Worm (Caenorhabditis elegans): ENCODE measurements around the gene lec-6.

lec-6 gene

ce11 chrIII:620204-620718 lies 20.1 kb upstream of the lec-6 start, which contains the start of gene T19C3.4:
Gene T19C3.4, minus strand, starts transcription at chrIII:620254.
- TF ChIP-seq hnd-1 (tag; optimal IDR thresholded peaks at IDR 0.05) (no peak), ets-7 (tag; optimal IDR thresholded peaks at IDR 0.05) (no peak), pes-1 (GFP tag; IDR thresholded peaks at IDR 0.05) (no peak), hmg-4 (GFP tag; optimal IDR thresholded peaks at IDR 0.05) (no peak), ceh-36 (tag; optimal IDR thresholded peaks at IDR 0.05) (no peak), tbx-37 (GFP tag; conservative IDR thresholded peaks at IDR 0.05) (no peak)

- TF ChIP-seq B0310.2 (tag; optimal IDR thresholded peaks at IDR 0.05) (no peak), tbx-37 (GFP tag; conservative IDR thresholded peaks at IDR 0.05) (no peak), aly-1 (tag; optimal IDR thresholded peaks at IDR 0.05) (no peak), ceh-13 (GFP tag; optimal IDR thresholded peaks at IDR 0.05) (no peak)
Observed at ce11 chrIII:617467-617866, 17.3 kb upstream of the lec-6 start, which contains the start of gene T19C3.2. Gene T19C3.2, minus strand, starts transcription at chrIII:617567.

ce11 chrIII:614447-614846 lies 14.3 kb upstream of the lec-6 start, which contains the start of gene T19C3.3:
Gene T19C3.3, minus strand, starts transcription at chrIII:614547.
- TF ChIP-seq ets-7 (tag; optimal IDR thresholded peaks at IDR 0.05) (no peak), hmbx-1 (tag; optimal IDR thresholded peaks at IDR 0.05) (no peak), B0310.2 (tag; optimal IDR thresholded peaks at IDR 0.05) (no peak), F13C5.2 (tag; optimal IDR thresholded peaks at IDR 0.05) (no peak), hnd-1 (tag; optimal IDR thresholded peaks at IDR 0.05) (no peak), ama-1 (optimal IDR thresholded peaks at IDR 0.05) (no peak), aly-1 (tag; optimal IDR thresholded peaks at IDR 0.05) (no peak), scrt-1 (GFP tag; IDR thresholded peaks at IDR 0.05) (no peak), tra-4 (tag; optimal IDR thresholded peaks at IDR 0.05) (no peak), ceh-36 (tag; optimal IDR thresholded peaks at IDR 0.05) (no peak), flt-1 (GFP tag; IDR thresholded peaks at IDR 0.05) (no peak), hmg-4 (GFP tag; optimal IDR thresholded peaks at IDR 0.05) (no peak), ceh-13 (GFP tag; optimal IDR thresholded peaks at IDR 0.05) (no peak), sea-1 (GFP tag; conservative IDR thresholded peaks at IDR 0.05) (no peak)

ce11 chrIII:612759-613158 lies 12.6 kb upstream of the lec-6 start:
- TF ChIP-seq tbx-37 (GFP tag; conservative IDR thresholded peaks at IDR 0.05) (no peak), flt-1 (GFP tag; IDR thresholded peaks at IDR 0.05) (no peak), ets-7 (tag; optimal IDR thresholded peaks at IDR 0.05) (no peak), B0310.2 (tag; optimal IDR thresholded peaks at IDR 0.05) (no peak), pes-1 (GFP tag; IDR thresholded peaks at IDR 0.05) (no peak), aly-1 (tag; optimal IDR thresholded peaks at IDR 0.05) (no peak), sea-1 (GFP tag; conservative IDR thresholded peaks at IDR 0.05) (no peak), ama-1 (optimal IDR thresholded peaks at IDR 0.05) (no peak), ceh-36 (tag; optimal IDR thresholded peaks at IDR 0.05) (no peak), F13C5.2 (tag; optimal IDR thresholded peaks at IDR 0.05) (no peak), hmg-4 (GFP tag; optimal IDR thresholded peaks at IDR 0.05) (no peak), tbx-11 (GFP tag; IDR thresholded peaks at IDR 0.05) (no peak), scrt-1 (GFP tag; IDR thresholded peaks at IDR 0.05) (no peak), hnd-1 (tag; optimal IDR thresholded peaks at IDR 0.05) (no peak), hmbx-1 (tag; optimal IDR thresholded peaks at IDR 0.05) (no peak), tra-4 (tag; optimal IDR thresholded peaks at IDR 0.05) (no peak)

ce11 chrIII:611900-612299 lies 11.7 kb upstream of the lec-6 start:
- TF ChIP-seq flt-1 (GFP tag; IDR thresholded peaks at IDR 0.05) (no peak), pes-1 (GFP tag; IDR thresholded peaks at IDR 0.05) (no peak), tbx-37 (GFP tag; conservative IDR thresholded peaks at IDR 0.05) (no peak), ama-1 (optimal IDR thresholded peaks at IDR 0.05) (no peak), F13C5.2 (tag; optimal IDR thresholded peaks at IDR 0.05) (no peak), ceh-13 (GFP tag; optimal IDR thresholded peaks at IDR 0.05) (no peak), hmbx-1 (tag; optimal IDR thresholded peaks at IDR 0.05) (no peak)

- no peak for TF ChIP-seq tra-4 (tag; optimal IDR thresholded peaks at IDR 0.05)
- TF ChIP-seq tbx-37 (GFP tag; conservative IDR thresholded peaks at IDR 0.05), result no peak
- no peak for TF ChIP-seq pes-1 (GFP tag; IDR thresholded peaks at IDR 0.05)
- no peak for TF ChIP-seq hmg-4 (GFP tag; optimal IDR thresholded peaks at IDR 0.05)
- no peak for TF ChIP-seq ama-1 (optimal IDR thresholded peaks at IDR 0.05)
- TF ChIP-seq tbx-11 (GFP tag; IDR thresholded peaks at IDR 0.05), result no peak
- no peak for TF ChIP-seq aly-1 (tag; optimal IDR thresholded peaks at IDR 0.05)
- no peak for TF ChIP-seq B0310.2 (tag; optimal IDR thresholded peaks at IDR 0.05)
- TF ChIP-seq scrt-1 (GFP tag; IDR thresholded peaks at IDR 0.05), result no peak
- TF ChIP-seq ets-7 (tag; optimal IDR thresholded peaks at IDR 0.05), result no peak
- no peak for TF ChIP-seq ceh-13 (GFP tag; optimal IDR thresholded peaks at IDR 0.05)
Observed at ce11 chrIII:609549-609948, 9.4 kb upstream of the lec-6 start, which contains the start of gene best-17. Gene best-17, minus strand, starts transcription at chrIII:609649.

- TF ChIP-seq ets-7 (tag; optimal IDR thresholded peaks at IDR 0.05), result no peak
- TF ChIP-seq ama-1 (optimal IDR thresholded peaks at IDR 0.05), result no peak
- no peak for TF ChIP-seq aly-1 (tag; optimal IDR thresholded peaks at IDR 0.05)
- no peak for TF ChIP-seq tbx-37 (GFP tag; conservative IDR thresholded peaks at IDR 0.05)
- TF ChIP-seq hnd-1 (tag; optimal IDR thresholded peaks at IDR 0.05), result no peak
- TF ChIP-seq ceh-13 (GFP tag; optimal IDR thresholded peaks at IDR 0.05), result no peak
- TF ChIP-seq pes-1 (GFP tag; IDR thresholded peaks at IDR 0.05), result no peak
- no peak for TF ChIP-seq hmg-4 (GFP tag; optimal IDR thresholded peaks at IDR 0.05)
- TF ChIP-seq tbx-11 (GFP tag; IDR thresholded peaks at IDR 0.05), result no peak
- TF ChIP-seq flt-1 (GFP tag; IDR thresholded peaks at IDR 0.05), result no peak
- TF ChIP-seq B0310.2 (tag; optimal IDR thresholded peaks at IDR 0.05), result no peak
- TF ChIP-seq ceh-36 (tag; optimal IDR thresholded peaks at IDR 0.05), result no peak
- TF ChIP-seq hmbx-1 (tag; optimal IDR thresholded peaks at IDR 0.05), result no peak
- no peak for TF ChIP-seq scrt-1 (GFP tag; IDR thresholded peaks at IDR 0.05)
- TF ChIP-seq F13C5.2 (tag; optimal IDR thresholded peaks at IDR 0.05), result no peak
- TF ChIP-seq sea-1 (GFP tag; conservative IDR thresholded peaks at IDR 0.05), result no peak
- no peak for TF ChIP-seq tra-4 (tag; optimal IDR thresholded peaks at IDR 0.05)
Observed at ce11 chrIII:605415-606054, 5.4 kb upstream of the lec-6 start, which contains the start of the genes Y55B1AR.4 and ttr-7. Gene Y55B1AR.4, minus strand, starts transcription at chrIII:605515. Gene ttr-7, plus strand, starts transcription at chrIII:606004.

Data from whole organism, early embryonic.